Worm (Caenorhabditis elegans): ENCODE data around the gene T19H5.6.

- TF ChIP-seq elt-3 (tag; optimal IDR thresholded peaks at IDR 0.05) (no peak), egl-27 (tag; optimal IDR thresholded peaks at IDR 0.05) (no peak), sem-4 (tag; optimal IDR thresholded peaks at IDR 0.05) (no peak), unc-39 (tag; optimal IDR thresholded peaks at IDR 0.05) (no peak), lin-11 (tag; optimal IDR thresholded peaks at IDR 0.05) (no peak), nhr-129 (tag; optimal IDR thresholded peaks at IDR 0.05) (no peak), snpc-4 (tag; optimal IDR thresholded peaks at IDR 0.05) (no peak), nhr-237 (tag; optimal IDR thresholded peaks at IDR 0.05) (no peak), nhr-77 (tag; optimal IDR thresholded peaks at IDR 0.05) (no peak), skn-1 (tag; optimal IDR thresholded peaks at IDR 0.05) (no peak)
Observed at ce11 chrII:9445368-9445767, 24.7 kb downstream of the T19H5.6 start, which contains the start of gene R09D1.13.
